2 fruit fly cellular contexts compared by ENCODE assay signal in the genomic region with DNA sequence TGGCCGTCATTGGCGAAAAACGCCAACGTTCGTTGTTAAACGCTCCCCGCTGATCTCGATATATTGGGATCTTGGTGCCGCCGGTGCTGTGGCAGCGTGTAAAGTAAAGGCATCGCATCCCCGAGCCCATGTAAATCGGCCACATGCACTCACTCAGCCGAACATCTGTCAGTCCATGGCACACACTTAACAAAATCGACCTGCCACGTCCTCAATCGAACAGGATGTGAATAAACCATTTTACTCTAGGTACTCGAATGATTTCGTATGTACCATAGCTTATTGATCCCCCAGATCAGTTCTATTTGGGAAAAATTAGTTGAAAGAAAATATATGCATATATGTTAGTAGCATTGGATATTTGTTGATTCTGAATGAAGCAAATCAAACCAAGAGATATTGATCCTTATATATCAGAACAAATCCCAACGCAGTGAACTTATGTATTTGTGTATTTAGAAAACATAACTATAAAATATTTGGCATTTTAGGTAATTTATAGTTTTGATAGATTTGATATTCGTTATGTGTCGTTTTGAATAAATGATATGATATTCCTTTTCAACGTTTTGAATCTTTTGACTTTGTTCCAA.
TF ChIP-seq lines count a peak whose summit lies in the region.

No protein-coding gene starts in this region.

- no peak for TF ChIP-seq CTCF in whole organism, embryonic (GFP tag; optimal IDR thresholded peaks at IDR 0.05; lab: Kevin White, UChicago)

TF ChIP-seq in whole organism, embryonic, 481 proteins besides CTCF, POLR2A, EP300 and RAD21:
- TF ChIP-seq zf30C (GFP tag; optimal IDR thresholded peaks at IDR 0.05; lab: Kevin White, UChicago), result peak; percentile 71
- no peak for TF ChIP-seq Asciz (GFP tag; optimal IDR thresholded peaks at IDR 0.05; lab: Kevin White, UChicago)
- no peak for TF ChIP-seq Doc2 (GFP tag; IDR thresholded peaks at IDR 0.05; lab: Robert Waterston, UW)
- no peak for TF ChIP-seq CG2678 (tag; optimal IDR thresholded peaks at IDR 0.05; lab: Kevin White, UChicago)
- no peak for TF ChIP-seq Scr (GFP tag; IDR thresholded peaks at IDR 0.05; lab: Robert Waterston, UW; ENCODE audit: partially characterized antibody)
- no peak for TF ChIP-seq cas (GFP tag; IDR thresholded peaks at IDR 0.05; lab: Robert Waterston, UW)
- no peak for TF ChIP-seq Bgb (GFP tag; IDR thresholded peaks at IDR 0.05; lab: Robert Waterston, UW; ENCODE audit: partially characterized antibody)
- TF ChIP-seq CG17361 (GFP tag; IDR thresholded peaks at IDR 0.05; lab: Robert Waterston, UW), result peak; percentile 64; the same call in 2 of the 3 replicates
- no peak for TF ChIP-seq B-H2 (GFP tag; optimal IDR thresholded peaks at IDR 0.05; lab: Kevin White, UChicago)
- TF ChIP-seq lola (GFP tag; optimal IDR thresholded peaks at IDR 0.05; lab: Kevin White, UChicago), result peak in 1 of 3 experiments; percentile 44
- TF ChIP-seq dmrt11E (tag; optimal IDR thresholded peaks at IDR 0.05; lab: Kevin White, UChicago), result peak; percentile 39
- no peak for TF ChIP-seq CG10147 (GFP tag; optimal IDR thresholded peaks at IDR 0.05; lab: Kevin White, UChicago)
- peak; percentile 42 for TF ChIP-seq CG18262 (tag; optimal IDR thresholded peaks at IDR 0.05; lab: Kevin White, UChicago)
- peak; percentile 4 for TF ChIP-seq CG14710 (tag; optimal IDR thresholded peaks at IDR 0.05; lab: Kevin White, UChicago)
- peak; percentile 10 for TF ChIP-seq CG33557 (GFP tag; optimal IDR thresholded peaks at IDR 0.05; lab: Kevin White, UChicago)
- no peak for TF ChIP-seq Optix (GFP tag; IDR thresholded peaks at IDR 0.05; lab: Robert Waterston, UW)
- no peak for TF ChIP-seq kay (GFP tag; optimal IDR thresholded peaks at IDR 0.05; lab: Kevin White, UChicago)
- TF ChIP-seq sens (GFP tag; lab: Kevin White, UChicago), result peak; percentile 81
- peak; percentile 16 for TF ChIP-seq CG10979 (tag; optimal IDR thresholded peaks at IDR 0.05; lab: Kevin White, UChicago)
- TF ChIP-seq en (GFP tag; optimal IDR thresholded peaks at IDR 0.05; lab: Kevin White, UChicago), result no peak
- TF ChIP-seq CG14965 (GFP tag; optimal IDR thresholded peaks at IDR 0.05; lab: Kevin White, UChicago; ENCODE audit: borderline replicate concordance), result no peak
- no peak for TF ChIP-seq Myb (GFP tag; optimal IDR thresholded peaks at IDR 0.05; lab: Kevin White, UChicago)
- TF ChIP-seq CG16813 (GFP tag; IDR thresholded peaks at IDR 0.05; lab: Robert Waterston, UW; ENCODE audit: partially characterized antibody), result no peak
- TF ChIP-seq p53 (GFP tag; optimal IDR thresholded peaks at IDR 0.05; lab: Kevin White, UChicago), result no peak
- peak; percentile 2 for TF ChIP-seq CG10267 (tag; optimal IDR thresholded peaks at IDR 0.05; lab: Kevin White, UChicago)
- TF ChIP-seq gfzf (GFP tag; optimal IDR thresholded peaks at IDR 0.05; lab: Kevin White, UChicago), result no peak
- TF ChIP-seq Blimp-1 (GFP tag; optimal IDR thresholded peaks at IDR 0.05; lab: Kevin White, UChicago), result no peak
- no peak for TF ChIP-seq HHEX (GFP tag; optimal IDR thresholded peaks at IDR 0.05; lab: Kevin White, UChicago)
- TF ChIP-seq gem (tag; optimal IDR thresholded peaks at IDR 0.05; lab: Kevin White, UChicago), result peak; percentile 27
- TF ChIP-seq NK7.1 (GFP tag; optimal IDR thresholded peaks at IDR 0.05; lab: Kevin White, UChicago), result no peak
- peak; percentile 31 for TF ChIP-seq Med (GFP tag; lab: Kevin White, UChicago)
- TF ChIP-seq twi (tag; optimal IDR thresholded peaks at IDR 0.05; lab: Kevin White, UChicago), result peak; percentile 92
- TF ChIP-seq CG15011 (GFP tag; optimal IDR thresholded peaks at IDR 0.05; lab: Kevin White, UChicago), result no peak
- TF ChIP-seq CG3726 (GFP tag; IDR thresholded peaks at IDR 0.05; lab: Robert Waterston, UW), result no peak
- TF ChIP-seq CG12391 (tag; optimal IDR thresholded peaks at IDR 0.05; lab: Kevin White, UChicago), result peak; percentile 8
- TF ChIP-seq CG3281 (GFP tag; optimal IDR thresholded peaks at IDR 0.05; lab: Kevin White, UChicago), result no peak
- TF ChIP-seq aop (GFP tag; IDR thresholded peaks at IDR 0.05; lab: Robert Waterston, UW), result no peak
- TF ChIP-seq da (GFP tag; optimal IDR thresholded peaks at IDR 0.05; lab: Kevin White, UChicago), result no peak
- no peak for TF ChIP-seq CG17186 (GFP tag; optimal IDR thresholded peaks at IDR 0.05; lab: Kevin White, UChicago)
- TF ChIP-seq CG10959 (GFP tag; IDR thresholded peaks at IDR 0.05; lab: Robert Waterston, UW), result no peak

TF ChIP-seq in whole organism, prepupa, 60 proteins besides CTCF, POLR2A, EP300 and RAD21:
- TF ChIP-seq CG8319 (GFP tag; optimal IDR thresholded peaks at IDR 0.05; lab: Kevin White, UChicago) (no peak), CG31627 (GFP tag; optimal IDR thresholded peaks at IDR 0.05; lab: Kevin White, UChicago) (no peak), OdsH (GFP tag; optimal IDR thresholded peaks at IDR 0.05; lab: Kevin White, UChicago) (no peak), Eip78C (GFP tag; lab: Kevin White, UChicago) (peak; percentile 40), Met (GFP tag; optimal IDR thresholded peaks at IDR 0.05; lab: Kevin White, UChicago) (no peak), CG16779 (tag; optimal IDR thresholded peaks at IDR 0.05; lab: Kevin White, UChicago) (no peak), esn (GFP tag; optimal IDR thresholded peaks at IDR 0.05; lab: Kevin White, UChicago) (no peak), Hr39 (GFP tag; optimal IDR thresholded peaks at IDR 0.05; lab: Kevin White, UChicago) (no peak), CG10631 (GFP tag; optimal IDR thresholded peaks at IDR 0.05; lab: Kevin White, UChicago) (peak; percentile 5), svp (GFP tag; lab: Kevin White, UChicago) (peak; percentile 45)
TF ChIP-seq in whole organism, prepupa: peak in this region for 3.
